Worm (Caenorhabditis elegans): ENCODE results near the gene ant-1.3.

ant-1.3 gene

DNA sequence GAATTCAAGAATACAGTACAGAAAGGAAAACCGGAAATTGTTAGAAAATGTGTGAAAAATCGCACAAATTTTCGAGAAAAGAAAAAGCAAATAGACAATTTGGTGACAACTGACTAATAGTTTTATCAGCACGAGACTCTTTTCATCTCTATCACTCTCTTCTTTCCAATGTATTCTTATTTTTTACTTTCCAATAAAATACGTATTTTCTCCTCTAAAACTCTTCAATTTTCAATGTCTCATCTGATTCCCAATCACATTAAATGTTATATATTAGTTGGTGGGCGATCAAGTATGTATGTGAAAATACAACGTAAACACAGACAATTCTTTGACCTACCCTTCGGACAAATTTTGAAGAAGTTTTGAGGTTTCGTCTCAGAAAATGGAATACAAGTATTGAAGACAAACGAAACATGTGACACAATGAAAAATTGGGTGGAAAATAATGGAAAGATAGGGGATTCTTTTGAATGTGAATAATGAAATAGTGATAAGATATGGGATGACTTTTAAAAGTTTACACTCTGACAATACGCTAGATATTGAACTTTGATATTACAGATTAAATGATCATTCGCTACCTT lies 28.2 kb upstream of the ant-1.3 start, which contains the start of gene cka-1 (continued):
- peak in 1 of 2 experiments; percentile 62 for TF ChIP-seq lsy-2 (tag; optimal IDR thresholded peaks at IDR 0.05)
- no peak for TF ChIP-seq hlh-4 (tag; optimal IDR thresholded peaks at IDR 0.05)
- TF ChIP-seq nhr-90 (tag; optimal IDR thresholded peaks at IDR 0.05; ENCODE audit: poor library complexity): peak; percentile 11
- TF ChIP-seq efl-1 (optimal IDR thresholded peaks at IDR 0.05): peak in 1 of 2 experiments; percentile 6
- peak in 1 of 2 experiments; percentile 89 for TF ChIP-seq efl-1 (GFP tag; optimal IDR thresholded peaks at IDR 0.05 in 1 of 2)
- no peak for TF ChIP-seq lin-39 (tag; optimal IDR thresholded peaks at IDR 0.05)
- TF ChIP-seq fkh-10 (GFP tag; optimal IDR thresholded peaks at IDR 0.05): no peak
- no peak for TF ChIP-seq sptf-1 (tag; optimal IDR thresholded peaks at IDR 0.05)
- TF ChIP-seq nhr-19 (GFP tag; conservative IDR thresholded peaks at IDR 0.05): no peak
- TF ChIP-seq ceh-90 (tag; optimal IDR thresholded peaks at IDR 0.05): no peak
- TF ChIP-seq tbx-2 (tag; optimal IDR thresholded peaks at IDR 0.05): peak; percentile 9
- TF ChIP-seq egl-13 (tag; optimal IDR thresholded peaks at IDR 0.05): no peak
- TF ChIP-seq mef-2 (tag; optimal IDR thresholded peaks at IDR 0.05): no peak
- TF ChIP-seq dpl-1 (GFP tag; optimal IDR thresholded peaks at IDR 0.05): no peak
- no peak for TF ChIP-seq pax-3 (tag; optimal IDR thresholded peaks at IDR 0.05)
- TF ChIP-seq nhr-28 (tag; optimal IDR thresholded peaks at IDR 0.05): no peak
- peak; percentile 16 for TF ChIP-seq C16A3.4 (tag; optimal IDR thresholded peaks at IDR 0.05)
- TF ChIP-seq zag-1 (tag; optimal IDR thresholded peaks at IDR 0.05): no peak
- TF ChIP-seq skn-1 (tag; optimal IDR thresholded peaks at IDR 0.05): no peak
- TF ChIP-seq ets-5 (GFP tag; IDR thresholded peaks at IDR 0.05): no peak
- TF ChIP-seq lin-35 (GFP tag; optimal IDR thresholded peaks at IDR 0.05): peak in 1 of 2 experiments; percentile 55

- peak; percentile 50 for TF ChIP-seq elt-2 (tag; optimal IDR thresholded peaks at IDR 0.05)
- peak; percentile 53 for TF ChIP-seq dsc-1 (tag; optimal IDR thresholded peaks at IDR 0.05)
- TF ChIP-seq unc-62 (GFP tag; optimal IDR thresholded peaks at IDR 0.05): no peak
- no peak for TF ChIP-seq snpc-4 (tag; optimal IDR thresholded peaks at IDR 0.05)
- TF ChIP-seq ceh-63 (GFP tag; optimal IDR thresholded peaks at IDR 0.05): no peak
- TF ChIP-seq C04F5.9 (tag; optimal IDR thresholded peaks at IDR 0.05): no peak
- no peak for TF ChIP-seq hlh-17 (GFP tag; optimal IDR thresholded peaks at IDR 0.05; ENCODE audit: borderline replicate concordance)
- peak; percentile 37; the same call in 1 of the 2 replicates for TF ChIP-seq nhr-19 (GFP tag; conservative IDR thresholded peaks at IDR 0.05)
- no peak for TF ChIP-seq mdl-1 (tag; optimal IDR thresholded peaks at IDR 0.05)
- TF ChIP-seq nhr-85 (tag): peak; percentile 77
- TF ChIP-seq sox-4 (tag; optimal IDR thresholded peaks at IDR 0.05): no peak
- no peak for TF ChIP-seq ceh-82 (tag; optimal IDR thresholded peaks at IDR 0.05)
- TF ChIP-seq unc-98 (GFP tag; IDR thresholded peaks at IDR 0.05): no peak
- no peak for TF ChIP-seq dpl-1 (GFP tag; optimal IDR thresholded peaks at IDR 0.05)
- peak; percentile 7 for TF ChIP-seq pqm-1 (tag; optimal IDR thresholded peaks at IDR 0.05)
- TF ChIP-seq fkh-8 (tag; optimal IDR thresholded peaks at IDR 0.05): no peak
- peak; percentile 85 for TF ChIP-seq blmp-1 (tag; optimal IDR thresholded peaks at IDR 0.05)
- peak; percentile 30 for TF ChIP-seq snu-23 (GFP tag; optimal IDR thresholded peaks at IDR 0.05)
- TF ChIP-seq ceh-90 (tag; optimal IDR thresholded peaks at IDR 0.05): no peak
- no peak for TF ChIP-seq lin-39 (tag; optimal IDR thresholded peaks at IDR 0.05)
- TF ChIP-seq hpl-2 (GFP tag; optimal IDR thresholded peaks at IDR 0.05): no peak
- no peak for TF ChIP-seq mab-9 (GFP tag; IDR thresholded peaks at IDR 0.05)
- TF ChIP-seq fkh-4 (tag; optimal IDR thresholded peaks at IDR 0.05; ENCODE audit: borderline replicate concordance): no peak
- TF ChIP-seq Y116A8C.19 (tag; optimal IDR thresholded peaks at IDR 0.05; ENCODE audit: borderline replicate concordance): no peak
- TF ChIP-seq lir-3 (tag; optimal IDR thresholded peaks at IDR 0.05; ENCODE audit: poor library complexity): no peak
- no peak for TF ChIP-seq nhr-76 (tag; optimal IDR thresholded peaks at IDR 0.05)
- peak in 5 of 6 experiments; percentile 28 to 82 (median 45) for TF ChIP-seq elt-3 (tag; optimal IDR thresholded peaks at IDR 0.05)
- no peak for TF ChIP-seq tlp-1 (tag; optimal IDR thresholded peaks at IDR 0.05)
- TF ChIP-seq lsy-2 (tag; optimal IDR thresholded peaks at IDR 0.05): peak; percentile 27 to 35
- no peak for TF ChIP-seq C16A3.4 (tag; optimal IDR thresholded peaks at IDR 0.05)
- peak; percentile 40 for TF ChIP-seq mep-1 (tag; optimal IDR thresholded peaks at IDR 0.05)
- TF ChIP-seq lin-13 (GFP tag; optimal IDR thresholded peaks at IDR 0.05): no peak
- no peak for TF ChIP-seq jun-1 (tag; optimal IDR thresholded peaks at IDR 0.05)
- TF ChIP-seq nhr-90 (tag; optimal IDR thresholded peaks at IDR 0.05; ENCODE audit: poor library complexity): peak; percentile 18
- TF ChIP-seq lin-14 (GFP tag; optimal IDR thresholded peaks at IDR 0.05): peak; percentile 66
- TF ChIP-seq lin-35 (GFP tag; optimal IDR thresholded peaks at IDR 0.05): peak in 1 of 2 experiments; percentile 39
- no peak for TF ChIP-seq nhr-84 (tag; optimal IDR thresholded peaks at IDR 0.05)
- no peak for TF ChIP-seq egl-13 (tag; optimal IDR thresholded peaks at IDR 0.05)
These were observed 26.6 kb upstream of the ant-1.3 start for ce11 chrIV:9735750-9736149.
